Worm (Caenorhabditis elegans) whole organism, midembryonic: ENCODE measurements around the gene mapk-15.

Source experiments
- T22C8.4 ChIP-seq: fragments of 200-800 bp; sonication (Bioruptor generic); IDR thresholded peaks from 2 replicates; pipeline ENCODE4 v1.3.6; 2022; ENCODE audit warnings: missing genetic modification characterization, missing compliant biosample characterization
- flt-1 ChIP-seq: fragments of 200-800 bp; sonication (Bioruptor generic); IDR thresholded peaks from 2 replicates; pipeline ENCODE4 v1.3.6; 2022; ENCODE audit warnings: missing genetic modification characterization, missing compliant biosample characterization
- klf-2 ChIP-seq: fragments of 200-800 bp; sonication (Bioruptor generic); conservative IDR thresholded peaks from 2 replicates; pipeline ENCODE4 v1.3.6; 2022; ENCODE audit warnings: missing genetic modification reagents, missing genetic modification characterization, missing compliant biosample characterization
- med-1 ChIP-seq: sonication (generic microtip); optimal IDR thresholded peaks from 2 replicates; lab custom pipeline; 2017; ENCODE audit warnings: missing genetic modification characterization, mild to moderate bottlenecking, missing compliant biosample characterization, antibody characterized with exemption, missing genetic modification reagents; ENCODE audit not compliant: insufficient read depth
- ref-1 ChIP-seq: fragments of 200-800 bp; sonication (Bioruptor generic); conservative IDR thresholded peaks from 2 replicates; pipeline ENCODE4 v1.3.6; 2022; ENCODE audit warnings: missing genetic modification reagents, missing genetic modification characterization, missing compliant biosample characterization
- ztf-23 ChIP-seq: fragments of 200-800 bp; sonication (Bioruptor generic); IDR thresholded peaks from 2 replicates; pipeline ENCODE4 v1.3.6; 2022; ENCODE audit warnings: missing genetic modification reagents, missing genetic modification characterization, missing compliant biosample characterization
- ztf-29 ChIP-seq: fragments of 200-800 bp; sonication (Bioruptor generic); IDR thresholded peaks from 2 replicates; pipeline ENCODE4 v1.3.6; 2022; ENCODE audit warnings: missing genetic modification reagents, missing genetic modification characterization, missing compliant biosample characterization

ce11 chrIII:6067557-6067956, at the start of gene mapk-15:
- TF ChIP-seq klf-2 (no peak), ref-1 (GFP tag; lab: Robert Waterston, UW) (no peak), ztf-29 (GFP tag; lab: Robert Waterston, UW) (no peak), med-1 (GFP tag; lab: Kevin White, UChicago) (no peak), flt-1 (GFP tag; lab: Robert Waterston, UW) (no peak), T22C8.4 (GFP tag; lab: Robert Waterston, UW) (no peak), ztf-23 (no peak)
